Worm (Caenorhabditis elegans): ENCODE measurements around the gene dpy-11.

ce11 chrV:6487878-6488277 lies 27.2 kb downstream of the dpy-11 start:
- TF ChIP-seq nhr-28 (tag; optimal IDR thresholded peaks at IDR 0.05): no peak
- no peak for TF ChIP-seq unc-62 (GFP tag; optimal IDR thresholded peaks at IDR 0.05)
